Worm (Caenorhabditis elegans) whole organism, midembryonic: ENCODE data around the gene egl-19.

ENCODE experiments used
- T22C8.4 ChIP-seq: fragments of 200-800 bp; sonication (Bioruptor generic); IDR thresholded peaks from 2 replicates; pipeline ENCODE4 v1.3.6; 2022; ENCODE audit warnings: missing genetic modification characterization, missing compliant biosample characterization
- cog-1 ChIP-seq: sonication (generic microtip); optimal IDR thresholded peaks from 2 replicates; lab custom pipeline; 2016; ENCODE audit warnings: missing genetic modification characterization, missing compliant biosample characterization
- flt-1 ChIP-seq: fragments of 200-800 bp; sonication (Bioruptor generic); IDR thresholded peaks from 2 replicates; pipeline ENCODE4 v1.3.6; 2022; ENCODE audit warnings: missing genetic modification characterization, missing compliant biosample characterization
- klf-2 ChIP-seq: fragments of 200-800 bp; sonication (Bioruptor generic); conservative IDR thresholded peaks from 2 replicates; pipeline ENCODE4 v1.3.6; 2022; ENCODE audit warnings: missing genetic modification reagents, missing genetic modification characterization, missing compliant biosample characterization
- med-1 ChIP-seq: sonication (generic microtip); optimal IDR thresholded peaks from 2 replicates; lab custom pipeline; 2017; ENCODE audit warnings: missing genetic modification characterization, mild to moderate bottlenecking, missing compliant biosample characterization, antibody characterized with exemption, missing genetic modification reagents; ENCODE audit not compliant: insufficient read depth
- ref-1 ChIP-seq: fragments of 200-800 bp; sonication (Bioruptor generic); conservative IDR thresholded peaks from 2 replicates; pipeline ENCODE4 v1.3.6; 2022; ENCODE audit warnings: missing genetic modification reagents, missing genetic modification characterization, missing compliant biosample characterization
- tab-1 ChIP-seq: fragments of 200-800 bp; sonication (Bioruptor generic); IDR thresholded peaks from 2 replicates; pipeline ENCODE4 v1.3.6; 2022; ENCODE audit warnings: missing genetic modification characterization, missing compliant biosample characterization
- ztf-23 ChIP-seq: fragments of 200-800 bp; sonication (Bioruptor generic); IDR thresholded peaks from 2 replicates; pipeline ENCODE4 v1.3.6; 2022; ENCODE audit warnings: missing genetic modification reagents, missing genetic modification characterization, missing compliant biosample characterization
- ztf-29 ChIP-seq: fragments of 200-800 bp; sonication (Bioruptor generic); IDR thresholded peaks from 2 replicates; pipeline ENCODE4 v1.3.6; 2022; ENCODE audit warnings: missing genetic modification reagents, missing genetic modification characterization, missing compliant biosample characterization

The egl-19 gene

ce11 chrIV:7465857-7466256 lies 60.5 kb downstream of the egl-19 start, which contains the start of gene F13B6.3:
TSS of gene F13B6.3 (minus strand) at chrIV:7465957.
- TF ChIP-seq ztf-29 (no peak), klf-2 (no peak), cog-1 (tag; lab: Kevin White, UChicago) (no peak), tab-1 (GFP tag; lab: Robert Waterston, UW) (no peak), ztf-23 (GFP tag; lab: Robert Waterston, UW) (no peak), T22C8.4 (GFP tag; lab: Robert Waterston, UW) (no peak), med-1 (GFP tag; lab: Kevin White, UChicago) (no peak), flt-1 (no peak), ref-1 (no peak)

- TF ChIP-seq cog-1 (tag; lab: Kevin White, UChicago) (no peak), ztf-23 (GFP tag; lab: Robert Waterston, UW) (no peak), ztf-29 (no peak), med-1 (GFP tag; lab: Kevin White, UChicago) (no peak), tab-1 (GFP tag; lab: Robert Waterston, UW) (no peak), ref-1 (no peak), flt-1 (no peak), klf-2 (no peak), T22C8.4 (GFP tag; lab: Robert Waterston, UW) (no peak)
Measured at ce11 chrIV:7467170-7467569, 61.8 kb downstream of the egl-19 start.
